Worm (Caenorhabditis elegans): ENCODE data around the gene oac-58.

DNA sequence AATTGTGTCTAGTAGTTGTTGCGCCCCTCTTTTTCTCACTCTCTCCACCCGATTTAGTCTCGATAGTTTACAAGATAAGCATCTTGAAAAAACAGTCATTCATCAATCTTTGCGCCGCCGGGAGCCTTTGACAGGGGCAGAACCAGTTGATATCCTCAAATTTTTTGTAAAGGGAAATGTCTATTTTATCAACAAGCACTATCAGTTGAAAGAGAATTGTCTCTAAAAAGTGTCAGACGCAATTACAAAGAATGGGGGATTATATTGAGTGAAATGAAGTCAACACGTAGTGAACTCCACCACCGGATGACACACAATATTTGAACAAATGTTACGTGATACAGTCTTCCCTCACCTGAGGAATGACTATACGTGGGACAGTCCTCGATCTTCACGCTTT lies 22.6 kb upstream of the oac-58 start:
- TF ChIP-seq pes-1 (GFP tag; IDR thresholded peaks at IDR 0.05) (no peak), ama-1 (optimal IDR thresholded peaks at IDR 0.05) (no peak), flt-1 (GFP tag; IDR thresholded peaks at IDR 0.05) (no peak), B0310.2 (tag; optimal IDR thresholded peaks at IDR 0.05) (no peak), hnd-1 (tag; optimal IDR thresholded peaks at IDR 0.05) (no peak), tra-4 (tag; optimal IDR thresholded peaks at IDR 0.05) (no peak), F13C5.2 (tag; optimal IDR thresholded peaks at IDR 0.05) (no peak), hmbx-1 (tag; optimal IDR thresholded peaks at IDR 0.05) (no peak), hmg-4 (GFP tag; optimal IDR thresholded peaks at IDR 0.05) (no peak), tbx-11 (GFP tag; IDR thresholded peaks at IDR 0.05) (no peak), ceh-13 (GFP tag; optimal IDR thresholded peaks at IDR 0.05) (no peak), tbx-37 (GFP tag; conservative IDR thresholded peaks at IDR 0.05) (no peak)

Data from whole organism, early embryonic.